Worm (Caenorhabditis elegans) whole organism, L1 larva: ENCODE measurements around the gene F41H10.5.

ENCODE experiments used
- C16A3.4 ChIP-seq: fragments of 150-350 bp; optimal IDR thresholded peaks from 2 replicates; lab custom pipeline; 2014; ENCODE audit warnings: missing biosample characterization, missing genetic modification characterization
- Y116A8C.19 ChIP-seq: sonication (generic microtip); optimal IDR thresholded peaks from 2 replicates; lab custom pipeline; 2016; ENCODE audit warnings: missing compliant biosample characterization, missing genetic modification characterization, borderline replicate concordance
- alr-1 ChIP-seq: fragments of 200-800 bp; sonication (Bioruptor generic); optimal IDR thresholded peaks from 2 replicates; lab custom pipeline; 2018; ENCODE audit warnings: borderline replicate concordance, mild to moderate bottlenecking, missing genetic modification characterization, missing compliant biosample characterization
- aly-2 ChIP-seq: fragments of 150-350 bp; optimal IDR thresholded peaks from 2 replicates; lab custom pipeline; 2014; ENCODE audit warnings: missing biosample characterization, missing genetic modification characterization
- ama-1 ChIP-seq: fragments of 150-350 bp; optimal IDR thresholded peaks from 2 replicates; lab custom pipeline; 2014
- ceh-63 ChIP-seq: fragments of 200-800 bp; sonication (Bioruptor generic); optimal IDR thresholded peaks from 2 replicates; lab custom pipeline; 2018; ENCODE audit warnings: mild to moderate bottlenecking, missing genetic modification characterization, missing compliant biosample characterization
- ceh-88 ChIP-seq: fragments of 200-800 bp; sonication (Bioruptor generic); IDR thresholded peaks from 2 replicates; pipeline ENCODE4 v1.3.6; 2022; ENCODE audit warnings: missing genetic modification characterization, missing compliant biosample characterization
- ces-1 ChIP-seq: fragments of 150-350 bp; optimal IDR thresholded peaks from 2 replicates; lab custom pipeline; 2014; ENCODE audit warnings: missing biosample characterization, missing genetic modification reagents, missing genetic modification characterization
- dpl-1 ChIP-seq, 3 experiments: fragments of 150-350 bp in 2 of 3; sonication (generic microtip) in 1 of 3; optimal IDR thresholded peaks; 2 replicates each; lab custom pipeline; 2014 to 2017; ENCODE audit warnings: missing biosample characterization in 3 of 3, missing genetic modification characterization in 3 of 3, missing genetic modification reagents in 3 of 3
- dsc-1 ChIP-seq: sonication (generic microtip); optimal IDR thresholded peaks from 2 replicates; lab custom pipeline; 2016; ENCODE audit warnings: mild to moderate bottlenecking, missing genetic modification characterization, missing compliant biosample characterization
- efl-1 ChIP-seq, 4 experiments: fragments of 150-350 bp; optimal IDR thresholded peaks in 3 of 4; peaks in 1 of 4; 1 replicate in 1 of 4; 2 replicates in 3 of 4; lab custom pipeline; 2014; ENCODE audit warnings: missing biosample characterization in 2 of 4, missing genetic modification characterization in 2 of 4, missing genetic modification reagents in 2 of 4
- efl-3 ChIP-seq: fragments of 200-800 bp; sonication (Bioruptor generic); optimal IDR thresholded peaks from 2 replicates; lab custom pipeline; 2018; ENCODE audit warnings: mild to moderate bottlenecking, missing genetic modification characterization, missing compliant biosample characterization
- elt-2 ChIP-seq: sonication (generic microtip); optimal IDR thresholded peaks from 2 replicates; lab custom pipeline; 2016; ENCODE audit warnings: missing genetic modification characterization, mild to moderate bottlenecking, inconsistent platforms, missing compliant biosample characterization, missing genetic modification reagents
- elt-3 ChIP-seq, 6 experiments: fragments of 150-350 bp in 1 of 6; sonication (generic microtip); optimal IDR thresholded peaks; 2 replicates each; lab custom pipeline; 2017 to 2018; ENCODE audit warnings: missing biosample characterization in 6 of 6, missing genetic modification characterization in 6 of 6, inconsistent platforms in 1 of 6
- fkh-10 ChIP-seq: sonication (generic microtip); optimal IDR thresholded peaks from 2 replicates; lab custom pipeline; 2017; ENCODE audit warnings: missing biosample characterization, missing genetic modification reagents, missing genetic modification characterization
- fkh-8 ChIP-seq: sonication (generic microtip); optimal IDR thresholded peaks from 2 replicates; lab custom pipeline; 2016; ENCODE audit warnings: mild to moderate bottlenecking, missing genetic modification characterization, missing compliant biosample characterization
- fos-1 ChIP-seq: fragments of 150-350 bp; optimal IDR thresholded peaks from 2 replicates; lab custom pipeline; 2014; ENCODE audit warnings: missing biosample characterization, missing genetic modification characterization
- grh-1 ChIP-seq: fragments of 200-800 bp; sonication (Bioruptor generic); IDR thresholded peaks from 2 replicates; pipeline ENCODE4 v1.3.6; 2022; ENCODE audit warnings: missing genetic modification reagents, missing genetic modification characterization, missing compliant biosample characterization
- irx-1 ChIP-seq: sonication (generic microtip); optimal IDR thresholded peaks from 2 replicates; lab custom pipeline; 2016; ENCODE audit warnings: missing genetic modification characterization, missing compliant biosample characterization
- isw-1 ChIP-seq: fragments of 200-800 bp; sonication (Bioruptor generic); IDR thresholded peaks from 2 replicates; pipeline ENCODE4 v1.3.6; 2022; ENCODE audit warnings: missing genetic modification characterization, missing compliant biosample characterization
- lin-14 ChIP-seq: fragments of 200-800 bp; sonication (Bioruptor generic); optimal IDR thresholded peaks from 2 replicates; lab custom pipeline; 2018; ENCODE audit warnings: mild to moderate bottlenecking, missing genetic modification characterization, moderate library complexity, missing compliant biosample characterization
- lin-15B ChIP-seq: fragments of 150-350 bp; sonication (generic microtip); optimal IDR thresholded peaks from 3 replicates; lab custom pipeline; 2014; ENCODE audit warnings: missing biosample characterization, missing genetic modification characterization
- lin-35 ChIP-seq, 2 experiments: fragments of 150-350 bp; optimal IDR thresholded peaks; 2 replicates each; lab custom pipeline; 2014; ENCODE audit warnings: missing biosample characterization in 2 of 2, missing genetic modification characterization in 2 of 2, missing genetic modification reagents in 2 of 2
- lin-39 ChIP-seq: fragments of 150-350 bp; optimal IDR thresholded peaks from 2 replicates; lab custom pipeline; 2014; ENCODE audit warnings: missing biosample characterization, missing genetic modification reagents, missing genetic modification characterization
- mab-9 ChIP-seq: fragments of 200-800 bp; sonication (Bioruptor generic); IDR thresholded peaks from 2 replicates; pipeline ENCODE4 v1.3.6; 2022; ENCODE audit warnings: missing genetic modification reagents, missing genetic modification characterization, missing compliant biosample characterization
- nhr-12 ChIP-seq: sonication (generic microtip); optimal IDR thresholded peaks from 2 replicates; lab custom pipeline; 2017; ENCODE audit warnings: missing biosample characterization, missing genetic modification characterization
- nhr-237 ChIP-seq: fragments of 150-350 bp; optimal IDR thresholded peaks from 2 replicates; lab custom pipeline; 2014; ENCODE audit warnings: missing biosample characterization, missing genetic modification characterization
- nhr-47 ChIP-seq: sonication (generic microtip); optimal IDR thresholded peaks from 2 replicates; lab custom pipeline; 2016; ENCODE audit warnings: mild to moderate bottlenecking, missing genetic modification characterization, moderate library complexity, missing compliant biosample characterization
- nhr-76 ChIP-seq: sonication (generic microtip); optimal IDR thresholded peaks from 2 replicates; lab custom pipeline; 2017; ENCODE audit warnings: missing biosample characterization, missing genetic modification characterization
- nhr-84 ChIP-seq: sonication (generic microtip); optimal IDR thresholded peaks from 2 replicates; lab custom pipeline; 2017; ENCODE audit warnings: missing biosample characterization, missing genetic modification characterization
- nhr-90 ChIP-seq: sonication (generic microtip); optimal IDR thresholded peaks from 2 replicates; lab custom pipeline; 2016; ENCODE audit warnings: mild to moderate bottlenecking, missing genetic modification characterization, missing compliant biosample characterization; ENCODE audit not compliant: poor library complexity
- pqm-1 ChIP-seq: sonication (generic microtip); optimal IDR thresholded peaks from 3 replicates; lab custom pipeline; 2017; ENCODE audit warnings: missing biosample characterization, missing genetic modification characterization
- rnt-1 ChIP-seq: sonication (generic microtip); optimal IDR thresholded peaks from 2 replicates; lab custom pipeline; 2016; ENCODE audit warnings: mild to moderate bottlenecking, missing genetic modification characterization, moderate library complexity, missing compliant biosample characterization
- sptf-1 ChIP-seq: fragments of 150-350 bp; optimal IDR thresholded peaks from 2 replicates; lab custom pipeline; 2014; ENCODE audit warnings: missing biosample characterization, missing genetic modification characterization
- tlp-1 ChIP-seq: fragments of 150-350 bp; optimal IDR thresholded peaks from 2 replicates; lab custom pipeline; 2014; ENCODE audit warnings: missing biosample characterization, missing genetic modification characterization
- unc-130 ChIP-seq: fragments of 150-350 bp; optimal IDR thresholded peaks from 2 replicates; lab custom pipeline; 2017; ENCODE audit warnings: missing biosample characterization, missing genetic modification characterization, inconsistent platforms
- unc-98 ChIP-seq: fragments of 200-800 bp; sonication (Bioruptor generic); IDR thresholded peaks from 2 replicates; pipeline ENCODE4 v1.3.6; 2022; ENCODE audit warnings: missing genetic modification characterization, missing compliant biosample characterization
- zag-1 ChIP-seq: fragments of 150-350 bp; optimal IDR thresholded peaks from 2 replicates; lab custom pipeline; 2014; ENCODE audit warnings: missing biosample characterization, missing genetic modification characterization
- ztf-4 ChIP-seq: fragments of 150-350 bp; optimal IDR thresholded peaks from 2 replicates; lab custom pipeline; 2014; ENCODE audit warnings: missing biosample characterization, missing genetic modification characterization

F41H10.5 gene

DNA sequence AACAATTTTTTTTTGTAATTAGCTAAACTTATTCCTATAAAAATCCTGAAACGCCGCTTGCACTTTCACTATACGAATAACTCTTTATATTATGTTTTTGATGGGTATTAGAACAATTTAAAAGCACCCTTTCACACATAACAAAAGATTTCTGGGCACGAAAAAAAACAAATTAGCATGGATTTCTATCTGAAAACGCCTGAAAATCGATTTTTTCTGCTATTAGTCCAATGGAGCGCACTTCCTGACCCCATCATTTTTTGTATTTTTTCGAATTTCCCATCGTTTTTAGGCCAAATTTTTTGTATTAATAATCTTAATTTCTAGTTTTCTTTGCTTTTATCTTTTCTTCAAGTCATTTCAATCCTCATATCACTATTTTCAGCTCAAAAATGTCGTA, 8.7 kb downstream of the F41H10.5 start, which contains the start of gene F41H10.3:
Gene F41H10.3 (plus strand): TSS at position 388 of the 400 bp plus-strand sequence.
- peak; percentile 2 for TF ChIP-seq irx-1 (tag; lab: Kevin White, UChicago)
- no peak for TF ChIP-seq sptf-1
- no peak for TF ChIP-seq alr-1 (tag; lab: Kevin White, UChicago)
- TF ChIP-seq fos-1 (tag; lab: Kevin White, UChicago): no peak
- TF ChIP-seq C16A3.4 (tag; lab: Kevin White, UChicago): no peak
- TF ChIP-seq nhr-47: no peak
- TF ChIP-seq efl-1 (optimal IDR thresholded peaks at IDR 0.05; lab: Kevin White, UChicago): peak in 1 of 2 experiments; percentile 6
- TF ChIP-seq efl-1 (GFP tag; optimal IDR thresholded peaks at IDR 0.05 in 1 of 2; lab: Kevin White, UChicago): peak; percentile 4 to 59
- TF ChIP-seq, all 84 proteins: peak for 2

DNA sequence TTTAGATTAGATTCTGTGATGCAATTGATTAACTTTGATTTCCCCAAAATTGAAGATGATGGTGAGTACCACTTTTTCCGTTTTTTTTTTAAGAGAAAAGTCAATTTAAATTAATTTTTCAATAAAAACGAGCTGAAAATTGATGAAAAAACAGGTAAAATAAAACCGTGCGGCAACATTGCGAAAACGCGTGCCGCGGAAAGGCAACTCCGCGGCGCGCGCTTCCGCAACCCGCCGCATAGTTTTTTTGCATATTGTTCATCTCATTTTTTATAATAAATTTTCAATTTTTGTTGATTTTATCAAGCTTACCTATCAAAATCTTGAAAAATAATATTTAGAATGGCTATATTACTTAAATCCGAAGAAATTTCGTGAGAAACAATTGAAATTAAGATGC, 10.2 kb downstream of the F41H10.5 start:
- TF ChIP-seq nhr-84 (tag; lab: Kevin White, UChicago) (no peak), dpl-1 (GFP tag; optimal IDR thresholded peaks at IDR 0.05; lab: Kevin White, UChicago) (no peak), nhr-47 (no peak), lin-15B (tag; lab: Kevin White, UChicago) (no peak), grh-1 (GFP tag; lab: Robert Waterston, UW) (no peak), unc-98 (GFP tag; lab: Robert Waterston, UW) (no peak), nhr-76 (tag; lab: Kevin White, UChicago) (no peak), nhr-237 (no peak), pqm-1 (no peak)
- TF ChIP-seq, all 84 proteins: peak for 0

DNA sequence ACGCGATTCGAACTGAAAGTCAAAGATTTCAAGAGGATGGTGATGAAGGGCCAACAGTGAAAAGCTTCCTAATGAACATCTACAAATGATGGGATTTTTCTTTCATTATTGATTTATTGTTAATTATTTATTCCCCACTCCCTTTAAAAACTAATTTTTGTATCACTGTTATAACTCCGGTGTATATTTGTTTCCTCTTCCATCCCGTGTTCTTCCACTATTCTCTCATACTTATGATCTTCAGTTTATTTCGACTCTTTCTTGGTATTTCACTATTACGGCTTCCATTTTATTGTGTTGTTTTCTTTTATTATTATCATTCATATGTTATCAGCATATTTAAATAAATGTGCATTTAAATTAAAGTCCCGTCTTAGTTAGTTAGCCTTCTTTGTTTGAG, 13.6 kb downstream of the F41H10.5 start:
- TF ChIP-seq mab-9 (GFP tag; lab: Robert Waterston, UW): no peak
- no peak for TF ChIP-seq ztf-4 (tag; lab: Kevin White, UChicago)
- no peak for TF ChIP-seq ceh-63 (GFP tag; lab: Kevin White, UChicago)
- TF ChIP-seq nhr-76 (tag; lab: Kevin White, UChicago): no peak
- no peak for TF ChIP-seq dsc-1 (tag; lab: Kevin White, UChicago)
- TF ChIP-seq Y116A8C.19 (tag; lab: Kevin White, UChicago): no peak
- TF ChIP-seq ceh-88 (GFP tag; lab: Robert Waterston, UW): no peak
- no peak for TF ChIP-seq aly-2 (tag; lab: Kevin White, UChicago)
- TF ChIP-seq nhr-12 (tag; lab: Kevin White, UChicago): no peak
- no peak for TF ChIP-seq ama-1
- no peak for TF ChIP-seq tlp-1 (tag; lab: Kevin White, UChicago)
- TF ChIP-seq zag-1 (tag; lab: Kevin White, UChicago): no peak

DNA sequence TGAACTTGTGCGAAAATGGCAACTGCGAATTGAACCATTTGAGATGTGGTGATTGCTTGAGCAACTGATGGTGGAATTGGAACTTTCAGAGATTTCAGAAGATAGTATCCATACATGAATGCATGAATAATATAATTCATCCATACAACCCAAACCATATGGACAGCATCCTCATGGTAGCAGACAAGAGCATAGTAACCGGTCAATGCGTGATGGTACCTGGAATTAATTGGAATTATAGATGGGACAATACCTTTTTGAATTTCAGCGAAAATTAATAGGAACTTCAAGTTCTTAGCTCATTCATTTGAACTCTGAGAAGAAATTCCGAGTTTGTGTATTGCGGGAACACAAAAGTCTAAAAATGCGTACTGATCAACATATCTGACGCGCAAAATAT, 14.2 kb downstream of the F41H10.5 start:
- no peak for TF ChIP-seq efl-3 (GFP tag; lab: Kevin White, UChicago)
- TF ChIP-seq unc-130 (tag; lab: Kevin White, UChicago): no peak
- TF ChIP-seq ces-1: no peak
- no peak for TF ChIP-seq lin-14
- TF ChIP-seq lin-35 (GFP tag; optimal IDR thresholded peaks at IDR 0.05; lab: Kevin White, UChicago): no peak
- no peak for TF ChIP-seq fkh-8 (tag; lab: Kevin White, UChicago)
- no peak for TF ChIP-seq rnt-1
- no peak for TF ChIP-seq lin-39 (tag; lab: Kevin White, UChicago)
- no peak for TF ChIP-seq nhr-90
- no peak for TF ChIP-seq lin-15B (tag; lab: Kevin White, UChicago)
- TF ChIP-seq ztf-4 (tag; lab: Kevin White, UChicago): no peak
- no peak for TF ChIP-seq fkh-10
- TF ChIP-seq aly-2 (tag; lab: Kevin White, UChicago): no peak
- TF ChIP-seq elt-3 (tag; optimal IDR thresholded peaks at IDR 0.05; lab: Kevin White, UChicago): no peak
- no peak for TF ChIP-seq elt-2 (tag; lab: Kevin White, UChicago)
- no peak for TF ChIP-seq ama-1
- no peak for TF ChIP-seq isw-1
